Fruit fly (Drosophila melanogaster): Measurements from ENCODE around the gene CG12395.

Gene CG12395

DNA sequence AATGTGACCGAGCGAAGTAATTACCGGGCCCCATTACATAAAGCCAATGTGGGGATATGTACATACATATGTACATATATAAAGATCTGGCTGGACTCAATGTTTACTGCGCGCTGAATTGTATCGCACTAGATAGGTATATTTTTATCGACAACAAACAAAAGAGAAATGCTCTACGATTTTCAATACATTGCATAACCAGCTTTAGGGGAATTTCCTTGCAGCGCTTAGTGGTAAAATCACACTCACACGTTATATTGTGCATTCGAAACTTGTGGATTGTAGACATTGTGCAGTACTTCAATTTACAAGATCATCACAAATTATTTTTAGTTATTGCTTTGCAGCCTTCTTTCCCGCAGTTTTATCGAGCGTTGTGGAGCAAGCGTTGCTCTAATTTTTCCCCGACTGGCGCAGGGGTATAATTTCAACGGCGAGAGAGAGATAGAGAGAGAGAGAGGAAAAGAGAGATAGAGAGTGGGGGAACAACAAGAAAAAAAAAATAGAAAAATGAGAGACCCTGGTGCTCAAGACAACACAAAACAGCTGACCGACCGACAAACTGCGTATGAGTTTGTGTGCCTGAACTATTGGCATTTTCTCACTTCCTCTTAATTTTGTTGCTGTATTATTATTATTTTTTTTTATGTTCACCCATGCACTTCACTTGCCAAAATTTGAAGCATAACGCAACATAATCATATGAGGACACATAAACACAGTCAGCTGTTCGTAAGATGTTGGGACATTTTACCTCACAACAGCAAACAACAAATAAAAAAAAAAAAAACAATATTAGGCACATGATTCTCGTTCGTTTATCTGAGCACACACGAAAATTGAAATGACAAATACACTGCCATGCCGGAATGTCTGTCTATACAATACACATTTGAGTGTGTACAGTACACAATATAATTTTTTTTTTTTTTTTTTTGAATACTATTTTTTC is 26.6 kb upstream of the CG12395 start (continued):
- no peak for TF ChIP-seq CG12219 (GFP tag; optimal IDR thresholded peaks at IDR 0.05)
- TF ChIP-seq Drgx (GFP tag; IDR thresholded peaks at IDR 0.05): peak; percentile 42; the same call in 1 of the 2 replicates
- no peak for TF ChIP-seq CG2199 (GFP tag; IDR thresholded peaks at IDR 0.05)
- TF ChIP-seq kay (GFP tag; optimal IDR thresholded peaks at IDR 0.05): no peak
- TF ChIP-seq pho (GFP tag; optimal IDR thresholded peaks at IDR 0.05): no peak
- no peak for TF ChIP-seq Hr39 (optimal IDR thresholded peaks at IDR 0.05)
- no peak for TF ChIP-seq CrebB (tag; optimal IDR thresholded peaks at IDR 0.05)
- no peak for TF ChIP-seq CG1233 (GFP tag; optimal IDR thresholded peaks at IDR 0.05)
- no peak for TF ChIP-seq CG4854 (GFP tag; optimal IDR thresholded peaks at IDR 0.05)
- TF ChIP-seq CG34224 (GFP tag; IDR thresholded peaks at IDR 0.05; ENCODE audit: partially characterized antibody): peak; percentile 43; the same call in 1 of the 3 replicates
- peak in 1 of 2 experiments; percentile 78 for TF ChIP-seq crp (GFP tag; optimal IDR thresholded peaks at IDR 0.05)
- no peak for TF ChIP-seq CG2889 (GFP tag; IDR thresholded peaks at IDR 0.05)
- peak; percentile 52 for TF ChIP-seq onecut (GFP tag; IDR thresholded peaks at IDR 0.05)
- TF ChIP-seq ab (GFP tag; optimal IDR thresholded peaks at IDR 0.05): no peak
- no peak for TF ChIP-seq MTF-1 (GFP tag; optimal IDR thresholded peaks at IDR 0.05; ENCODE audit: borderline replicate concordance)
- TF ChIP-seq zen2 (GFP tag; IDR thresholded peaks at IDR 0.05; ENCODE audit: partially characterized antibody): no peak
- TF ChIP-seq run (tag; optimal IDR thresholded peaks at IDR 0.05): no peak
- no peak for TF ChIP-seq CG13894 (tag; optimal IDR thresholded peaks at IDR 0.05)
- TF ChIP-seq CG10543 (GFP tag; optimal IDR thresholded peaks at IDR 0.05): no peak
- TF ChIP-seq dysf (GFP tag; IDR thresholded peaks at IDR 0.05): no peak
- TF ChIP-seq p53 (GFP tag; optimal IDR thresholded peaks at IDR 0.05): no peak
- TF ChIP-seq Camta (GFP tag; optimal IDR thresholded peaks at IDR 0.05): no peak
- no peak for TF ChIP-seq ash1 (GFP tag; optimal IDR thresholded peaks at IDR 0.05)
- no peak for TF ChIP-seq Nf-YC (tag; optimal IDR thresholded peaks at IDR 0.05)
- no peak for TF ChIP-seq sc (optimal IDR thresholded peaks at IDR 0.05)
- no peak for TF ChIP-seq sc (GFP tag; optimal IDR thresholded peaks at IDR 0.05)
- no peak for TF ChIP-seq CG10274 (GFP tag; optimal IDR thresholded peaks at IDR 0.05)
- no peak for TF ChIP-seq lbe (GFP tag; optimal IDR thresholded peaks at IDR 0.05)
- no peak for TF ChIP-seq slou (GFP tag; optimal IDR thresholded peaks at IDR 0.05)
- TF ChIP-seq pum (GFP tag; optimal IDR thresholded peaks at IDR 0.05): no peak
- TF ChIP-seq rib (GFP tag; IDR thresholded peaks at IDR 0.05): no peak
- no peak for TF ChIP-seq Sry-β (GFP tag; optimal IDR thresholded peaks at IDR 0.05)
- no peak for TF ChIP-seq CG9609 (GFP tag; optimal IDR thresholded peaks at IDR 0.05)
- TF ChIP-seq gem (tag; optimal IDR thresholded peaks at IDR 0.05): no peak
- TF ChIP-seq CG14667 (GFP tag; IDR thresholded peaks at IDR 0.05): no peak
- no peak for TF ChIP-seq oc (tag; optimal IDR thresholded peaks at IDR 0.05)
- peak; percentile 5 for TF ChIP-seq Hand (GFP tag; optimal IDR thresholded peaks at IDR 0.05)
- no peak for TF ChIP-seq CG5245 (GFP tag; optimal IDR thresholded peaks at IDR 0.05)
- no peak for TF ChIP-seq Aef1 (GFP tag; IDR thresholded peaks at IDR 0.05)
- TF ChIP-seq H2.0 (GFP tag; IDR thresholded peaks at IDR 0.05): no peak
- no peak for TF ChIP-seq CG18764 (GFP tag; optimal IDR thresholded peaks at IDR 0.05)
- no peak for TF ChIP-seq CG30403 (GFP tag; optimal IDR thresholded peaks at IDR 0.05)
- no peak for TF ChIP-seq Neu2 (GFP tag; optimal IDR thresholded peaks at IDR 0.05; ENCODE audit: borderline replicate concordance)
- no peak for TF ChIP-seq Doc3 (GFP tag; IDR thresholded peaks at IDR 0.05; ENCODE audit: partially characterized antibody)
- TF ChIP-seq Bdp1 (GFP tag; optimal IDR thresholded peaks at IDR 0.05): no peak
- no peak for TF ChIP-seq Hmx (GFP tag; optimal IDR thresholded peaks at IDR 0.05)
- no peak for TF ChIP-seq CG10462 (GFP tag; optimal IDR thresholded peaks at IDR 0.05)
- TF ChIP-seq chinmo (GFP tag; IDR thresholded peaks at IDR 0.05; ENCODE audit: partially characterized antibody): peak; percentile 69; the same call in 2 of the 4 replicates
- peak; percentile 31 for TF ChIP-seq Med (GFP tag)
